Worm (Caenorhabditis elegans) whole organism, early embryonic: ENCODE results near the gene wrm-1.

Source experiments
- B0310.2 ChIP-seq: sonication (generic microtip); optimal IDR thresholded peaks from 2 replicates; lab custom pipeline; 2016; ENCODE audit warnings: mild to moderate bottlenecking, missing genetic modification characterization, missing compliant biosample characterization
- F13C5.2 ChIP-seq: sonication (generic microtip); optimal IDR thresholded peaks from 2 replicates; lab custom pipeline; 2017; ENCODE audit warnings: mild to moderate bottlenecking, missing genetic modification characterization, inconsistent platforms, missing compliant biosample characterization
- aly-1 ChIP-seq: sonication (generic microtip); optimal IDR thresholded peaks from 2 replicates; lab custom pipeline; 2016; ENCODE audit warnings: missing genetic modification characterization, missing compliant biosample characterization
- ama-1 ChIP-seq: fragments of 150-350 bp; optimal IDR thresholded peaks from 2 replicates; lab custom pipeline; 2014
- ceh-13 ChIP-seq: fragments of 200-800 bp; sonication (Bioruptor generic); optimal IDR thresholded peaks from 2 replicates; lab custom pipeline; 2018; ENCODE audit warnings: mild to moderate bottlenecking, missing genetic modification characterization, missing compliant biosample characterization
- ceh-36 ChIP-seq: sonication (generic microtip); optimal IDR thresholded peaks from 2 replicates; lab custom pipeline; 2016; ENCODE audit warnings: missing genetic modification characterization, inconsistent platforms, missing compliant biosample characterization
- ets-7 ChIP-seq: sonication (generic microtip); optimal IDR thresholded peaks from 2 replicates; lab custom pipeline; 2016; ENCODE audit warnings: missing genotype, missing genetic modification characterization, missing compliant biosample characterization
- flt-1 ChIP-seq: fragments of 200-800 bp; sonication (Bioruptor generic); IDR thresholded peaks from 2 replicates; pipeline ENCODE4 v1.3.6; 2022; ENCODE audit warnings: missing genetic modification characterization, missing compliant biosample characterization
- hmbx-1 ChIP-seq: sonication (generic microtip); optimal IDR thresholded peaks from 2 replicates; lab custom pipeline; 2016; ENCODE audit warnings: mild to moderate bottlenecking, missing genetic modification characterization, missing compliant biosample characterization
- hmg-4 ChIP-seq: fragments of 200-800 bp; sonication (Bioruptor generic); optimal IDR thresholded peaks from 2 replicates; lab custom pipeline; 2018; ENCODE audit warnings: mild to moderate bottlenecking, missing genetic modification characterization, missing compliant biosample characterization
- hnd-1 ChIP-seq: sonication (generic microtip); optimal IDR thresholded peaks from 2 replicates; lab custom pipeline; 2016; ENCODE audit warnings: missing genetic modification characterization, missing compliant biosample characterization
- pes-1 ChIP-seq: fragments of 200-800 bp; sonication (Bioruptor generic); IDR thresholded peaks from 2 replicates; pipeline ENCODE4 v1.3.6; 2022; ENCODE audit warnings: missing genetic modification reagents, missing genetic modification characterization, missing compliant biosample characterization
- scrt-1 ChIP-seq: fragments of 200-800 bp; sonication (Bioruptor generic); IDR thresholded peaks from 2 replicates; pipeline ENCODE4 v1.3.6; 2022; ENCODE audit warnings: missing genetic modification characterization, missing compliant biosample characterization
- sea-1 ChIP-seq: fragments of 200-800 bp; sonication (Bioruptor generic); conservative IDR thresholded peaks from 2 replicates; pipeline ENCODE4 v1.3.6; 2022; ENCODE audit warnings: missing genetic modification characterization, missing compliant biosample characterization
- tbx-11 ChIP-seq: fragments of 200-800 bp; sonication (Bioruptor generic); IDR thresholded peaks from 2 replicates; pipeline ENCODE4 v1.3.6; 2022; ENCODE audit warnings: missing genetic modification characterization, missing compliant biosample characterization
- tbx-37 ChIP-seq: fragments of 200-800 bp; sonication (Bioruptor generic); conservative IDR thresholded peaks from 2 replicates; pipeline ENCODE4 v1.3.6; 2022; ENCODE audit warnings: missing genetic modification reagents, missing genetic modification characterization, missing compliant biosample characterization
- tra-4 ChIP-seq: sonication (generic microtip); optimal IDR thresholded peaks from 2 replicates; lab custom pipeline; 2017; ENCODE audit warnings: missing genetic modification characterization, missing compliant biosample characterization

The wrm-1 gene

DNA sequence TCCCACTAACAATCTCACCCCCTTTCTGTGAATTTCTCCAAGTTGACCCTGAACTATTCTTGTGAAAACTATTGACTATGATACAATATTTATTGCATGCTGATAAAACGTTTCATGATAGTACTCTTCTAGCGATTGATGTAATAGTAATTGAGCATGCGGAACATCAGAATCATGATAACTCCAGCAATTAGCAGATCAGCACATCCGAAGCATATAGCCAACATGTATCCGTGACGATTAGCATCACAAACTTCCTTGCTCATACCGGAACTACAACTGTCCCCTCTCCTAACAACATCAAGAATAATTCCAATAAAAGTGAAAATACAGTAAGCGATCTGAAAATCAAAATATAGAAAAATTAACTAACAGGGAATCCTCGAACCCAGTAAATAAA lies 7.4 kb downstream of the wrm-1 start:
- TF ChIP-seq ama-1 (lab: Kevin White, UChicago): no peak
- TF ChIP-seq hmbx-1 (tag; lab: Kevin White, UChicago): no peak
- TF ChIP-seq tbx-37 (GFP tag; lab: Robert Waterston, UW): no peak
- TF ChIP-seq ceh-36 (tag; lab: Kevin White, UChicago): no peak
- TF ChIP-seq tbx-11 (GFP tag; lab: Robert Waterston, UW): no peak
- TF ChIP-seq sea-1: no peak
- no peak for TF ChIP-seq pes-1
- no peak for TF ChIP-seq ceh-13 (GFP tag; lab: Kevin White, UChicago)
- TF ChIP-seq hmg-4 (GFP tag; lab: Kevin White, UChicago): no peak
- TF ChIP-seq ets-7: no peak
- no peak for TF ChIP-seq hnd-1
- no peak for TF ChIP-seq tra-4 (tag; lab: Kevin White, UChicago)
- TF ChIP-seq F13C5.2 (tag; lab: Kevin White, UChicago): no peak
- TF ChIP-seq scrt-1 (GFP tag; lab: Robert Waterston, UW): no peak
- TF ChIP-seq B0310.2 (tag; lab: Kevin White, UChicago): no peak
- TF ChIP-seq flt-1 (GFP tag; lab: Robert Waterston, UW): no peak
- TF ChIP-seq aly-1 (tag; lab: Kevin White, UChicago): no peak

DNA sequence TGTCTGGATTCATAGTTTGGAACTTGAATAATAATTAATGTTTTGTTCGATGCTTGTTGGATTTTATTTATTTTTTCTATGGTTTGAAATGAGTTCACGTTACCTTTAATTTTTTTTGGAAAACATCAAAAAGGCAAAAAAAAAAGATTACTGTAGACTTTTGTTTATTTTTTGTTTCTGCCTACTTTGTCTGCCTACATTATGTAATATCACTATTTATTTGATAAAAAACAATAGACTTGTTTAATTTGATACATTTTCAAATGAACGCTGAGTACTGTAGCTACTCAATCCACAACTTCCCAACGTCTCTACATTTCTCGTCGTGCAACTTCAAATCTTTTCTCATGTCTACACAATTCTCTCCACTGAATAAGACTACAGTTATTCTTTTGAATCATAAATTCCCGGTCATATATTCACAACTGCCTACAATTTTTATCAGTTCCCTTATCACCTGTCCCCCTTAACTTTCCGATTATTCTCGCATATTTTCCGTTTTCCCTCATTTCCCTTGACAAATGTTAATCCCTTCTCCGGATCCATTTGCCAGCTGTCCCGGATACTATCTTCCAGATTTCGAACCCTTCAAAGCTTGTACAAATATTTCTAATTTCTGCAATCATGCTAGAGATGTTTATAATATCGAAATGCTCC lies 8.5 kb downstream of the wrm-1 start, which contains the start of the genes B0244.9 and B0244.7:
Gene B0244.9, minus strand, starts transcription at position 51 of the 657 bp plus-strand sequence.
Gene B0244.7, plus strand, starts transcription at position 522 of the 657 bp plus-strand sequence.
- TF ChIP-seq pes-1 (no peak), hmbx-1 (tag; lab: Kevin White, UChicago) (no peak), scrt-1 (GFP tag; lab: Robert Waterston, UW) (no peak), hmg-4 (GFP tag; lab: Kevin White, UChicago) (no peak), ceh-36 (tag; lab: Kevin White, UChicago) (no peak), tra-4 (tag; lab: Kevin White, UChicago) (no peak)

DNA sequence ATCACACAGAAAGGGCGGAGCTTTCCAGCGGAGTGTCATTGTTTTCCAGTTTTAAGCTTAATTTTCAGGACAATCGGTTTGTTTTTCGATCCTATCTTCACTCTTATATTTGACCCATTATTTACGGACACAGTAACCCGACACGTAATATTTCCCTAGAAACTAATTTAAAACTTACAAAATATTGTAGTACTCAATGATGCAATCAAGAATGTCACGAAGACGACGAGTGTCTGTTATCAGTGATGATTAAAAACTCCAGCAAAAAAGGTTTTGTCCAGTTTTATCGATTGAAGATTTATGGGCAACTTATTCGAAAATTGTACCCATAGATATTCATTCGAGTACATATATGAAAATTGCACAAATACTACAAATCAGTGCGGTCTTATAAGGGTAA lies 10.3 kb downstream of the wrm-1 start, which contains the start of gene B0244.17:
Gene B0244.17, plus strand, starts transcription at position 301 of the 400 bp plus-strand sequence.
- TF ChIP-seq aly-1 (tag; lab: Kevin White, UChicago): no peak
- no peak for TF ChIP-seq ceh-36 (tag; lab: Kevin White, UChicago)
- TF ChIP-seq hmbx-1 (tag; lab: Kevin White, UChicago): no peak
- no peak for TF ChIP-seq tbx-37 (GFP tag; lab: Robert Waterston, UW)
- no peak for TF ChIP-seq hmg-4 (GFP tag; lab: Kevin White, UChicago)
- no peak for TF ChIP-seq B0310.2 (tag; lab: Kevin White, UChicago)
- no peak for TF ChIP-seq tbx-11 (GFP tag; lab: Robert Waterston, UW)
- no peak for TF ChIP-seq F13C5.2 (tag; lab: Kevin White, UChicago)
- no peak for TF ChIP-seq ceh-13 (GFP tag; lab: Kevin White, UChicago)

ce11 chrIII:5734328-5734727 lies 11.7 kb downstream of the wrm-1 start:
- TF ChIP-seq ceh-13 (GFP tag; lab: Kevin White, UChicago) (no peak), hmg-4 (GFP tag; lab: Kevin White, UChicago) (no peak), B0310.2 (tag; lab: Kevin White, UChicago) (no peak), sea-1 (no peak), tra-4 (tag; lab: Kevin White, UChicago) (no peak), tbx-11 (GFP tag; lab: Robert Waterston, UW) (no peak)

DNA sequence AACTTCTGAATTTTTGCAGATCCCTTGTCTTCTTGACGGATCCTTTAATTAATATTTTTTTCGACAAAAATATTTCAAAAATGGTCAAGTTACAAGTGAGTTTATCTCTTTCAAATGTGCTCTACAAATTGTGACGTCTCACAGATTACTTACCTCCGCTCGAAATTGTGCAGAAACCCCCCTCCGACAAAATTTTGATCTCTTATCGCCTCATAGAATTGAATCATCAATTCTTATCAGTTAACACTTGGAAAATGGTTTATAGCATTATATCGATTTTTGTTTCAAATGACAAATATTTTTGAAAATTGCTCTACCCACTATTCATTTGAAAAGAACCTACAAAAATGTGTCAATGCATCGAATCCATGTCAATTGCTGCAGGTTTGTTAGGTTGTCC lies 12.3 kb downstream of the wrm-1 start, which contains the start of gene B0244.10:
Gene B0244.10, plus strand, starts transcription at position 254 of the 400 bp plus-strand sequence.
- TF ChIP-seq B0310.2 (tag; lab: Kevin White, UChicago): no peak
- no peak for TF ChIP-seq tbx-37 (GFP tag; lab: Robert Waterston, UW)
- TF ChIP-seq F13C5.2 (tag; lab: Kevin White, UChicago): no peak
- no peak for TF ChIP-seq hnd-1
- no peak for TF ChIP-seq ama-1 (lab: Kevin White, UChicago)
- TF ChIP-seq aly-1 (tag; lab: Kevin White, UChicago): no peak
- no peak for TF ChIP-seq ceh-36 (tag; lab: Kevin White, UChicago)
- TF ChIP-seq hmg-4 (GFP tag; lab: Kevin White, UChicago): no peak
- no peak for TF ChIP-seq scrt-1 (GFP tag; lab: Robert Waterston, UW)
- no peak for TF ChIP-seq tbx-11 (GFP tag; lab: Robert Waterston, UW)
- TF ChIP-seq tra-4 (tag; lab: Kevin White, UChicago): no peak
- TF ChIP-seq flt-1 (GFP tag; lab: Robert Waterston, UW): no peak
- TF ChIP-seq pes-1: no peak
- no peak for TF ChIP-seq hmbx-1 (tag; lab: Kevin White, UChicago)
- TF ChIP-seq ceh-13 (GFP tag; lab: Kevin White, UChicago): no peak
- no peak for TF ChIP-seq sea-1
- TF ChIP-seq ets-7: no peak

DNA sequence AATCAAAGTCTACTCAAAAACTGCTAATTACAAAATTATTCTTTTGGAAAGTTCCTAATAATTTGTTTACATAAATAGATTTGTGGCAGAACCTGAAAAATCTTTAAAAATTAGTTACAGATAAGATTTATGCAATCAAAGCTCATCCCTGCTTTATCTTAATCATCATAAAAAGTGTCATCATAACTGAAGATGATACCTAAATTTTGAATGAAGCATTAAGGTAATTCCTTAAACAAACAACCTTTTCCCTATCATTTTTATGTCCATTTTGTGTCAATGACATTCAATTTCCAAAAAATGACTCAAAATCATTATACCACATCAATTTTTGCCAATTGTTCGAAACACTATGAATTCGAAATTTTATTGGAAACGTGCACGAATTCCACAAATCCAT lies 15.1 kb downstream of the wrm-1 start, which contains the start of gene B0244.6:
Gene B0244.6, plus strand, starts transcription at position 301 of the 400 bp plus-strand sequence.
- no peak for TF ChIP-seq sea-1
- TF ChIP-seq pes-1: no peak
- TF ChIP-seq B0310.2 (tag; lab: Kevin White, UChicago): no peak
- TF ChIP-seq tbx-37 (GFP tag; lab: Robert Waterston, UW): no peak
- TF ChIP-seq ama-1 (lab: Kevin White, UChicago): no peak
- TF ChIP-seq tbx-11 (GFP tag; lab: Robert Waterston, UW): no peak
- TF ChIP-seq hnd-1: no peak
- no peak for TF ChIP-seq hmbx-1 (tag; lab: Kevin White, UChicago)
- TF ChIP-seq F13C5.2 (tag; lab: Kevin White, UChicago): no peak
- no peak for TF ChIP-seq ets-7
- no peak for TF ChIP-seq scrt-1 (GFP tag; lab: Robert Waterston, UW)
- no peak for TF ChIP-seq ceh-13 (GFP tag; lab: Kevin White, UChicago)
- TF ChIP-seq flt-1 (GFP tag; lab: Robert Waterston, UW): no peak
- TF ChIP-seq aly-1 (tag; lab: Kevin White, UChicago): no peak
- TF ChIP-seq tra-4 (tag; lab: Kevin White, UChicago): no peak

ce11 chrIII:5740666-5741065 lies 18.0 kb downstream of the wrm-1 start, which contains the start of gene B0244.16:
TSS of gene B0244.16 (plus strand) at chrIII:5740966.
- TF ChIP-seq tbx-37 (GFP tag; lab: Robert Waterston, UW) (no peak), pes-1 (no peak), ama-1 (lab: Kevin White, UChicago) (no peak), tra-4 (tag; lab: Kevin White, UChicago) (no peak), aly-1 (tag; lab: Kevin White, UChicago) (no peak), ets-7 (no peak), hnd-1 (no peak), ceh-36 (tag; lab: Kevin White, UChicago) (no peak), hmbx-1 (tag; lab: Kevin White, UChicago) (no peak), flt-1 (GFP tag; lab: Robert Waterston, UW) (no peak), scrt-1 (GFP tag; lab: Robert Waterston, UW) (no peak), ceh-13 (GFP tag; lab: Kevin White, UChicago) (no peak), hmg-4 (GFP tag; lab: Kevin White, UChicago) (no peak), tbx-11 (GFP tag; lab: Robert Waterston, UW) (no peak), sea-1 (no peak), B0310.2 (tag; lab: Kevin White, UChicago) (no peak), F13C5.2 (tag; lab: Kevin White, UChicago) (no peak)
